Fruit fly (Drosophila melanogaster) whole organism, embryonic: ENCODE data around the gene CG12995.

Source experiments
- Aef1 ChIP-seq: fragments of 200-800 bp; sonication (Bioruptor generic); IDR thresholded peaks from 3 replicates; pipeline ENCODE4 v1.3.6; 2022; ENCODE audit warnings: missing biosample characterization, missing genetic modification characterization
- Antp ChIP-seq: fragments of 200-800 bp; sonication (Bioruptor generic); optimal IDR thresholded peaks from 3 replicates; lab custom pipeline; 2016; ENCODE audit warnings: missing biosample characterization, missing genetic modification characterization
- B-H2 ChIP-seq: fragments of 200-800 bp; sonication (Bioruptor generic); optimal IDR thresholded peaks from 2 replicates; lab custom pipeline; 2018; ENCODE audit warnings: missing biosample characterization, mild to moderate bottlenecking, missing genetic modification characterization
- CG10462 ChIP-seq: fragments of 200-800 bp; sonication (Bioruptor generic); optimal IDR thresholded peaks from 2 replicates; lab custom pipeline; 2016; ENCODE audit warnings: missing biosample characterization, missing genetic modification characterization
- CG11093 ChIP-seq: fragments of 200-800 bp; sonication (Bioruptor generic); IDR thresholded peaks from 3 replicates; pipeline ENCODE4 v1.3.6; 2022; ENCODE audit warnings: missing biosample characterization, missing genetic modification characterization
- CG12104 ChIP-seq: fragments of 200-800 bp; sonication (Bioruptor generic); optimal IDR thresholded peaks from 3 replicates; lab custom pipeline; 2016; ENCODE audit warnings: missing biosample characterization, missing genetic modification characterization
- CG12299 ChIP-seq: fragments of 200-800 bp; sonication (Bioruptor generic); optimal IDR thresholded peaks from 2 replicates; lab custom pipeline; 2018; ENCODE audit warnings: missing biosample characterization, mild to moderate bottlenecking, missing genetic modification characterization
- CG1233 ChIP-seq: fragments of 200-800 bp; sonication (Bioruptor generic); optimal IDR thresholded peaks from 4 replicates; lab custom pipeline; 2018; ENCODE audit warnings: missing biosample characterization, mild to moderate bottlenecking, missing genetic modification characterization
- CG12942 ChIP-seq: fragments of 200-800 bp; sonication (Bioruptor generic); optimal IDR thresholded peaks from 3 replicates; lab custom pipeline; 2016; ENCODE audit warnings: missing biosample characterization, missing genetic modification characterization
- CG13775 ChIP-seq: fragments of 200-800 bp; sonication (Bioruptor generic); optimal IDR thresholded peaks from 3 replicates; lab custom pipeline; 2017; ENCODE audit warnings: missing biosample characterization, mild to moderate bottlenecking, missing genetic modification characterization
- CG15011 ChIP-seq: fragments of 200-800 bp; sonication (Bioruptor generic); optimal IDR thresholded peaks from 3 replicates; lab custom pipeline; 2018; ENCODE audit warnings: missing biosample characterization, mild to moderate bottlenecking, missing genetic modification characterization
- CG17829 ChIP-seq: fragments of 200-800 bp; optimal IDR thresholded peaks from 2 replicates; lab custom pipeline; 2019; ENCODE audit warnings: missing biosample characterization, mild to moderate bottlenecking, missing genetic modification characterization, moderate library complexity
- CG31224 ChIP-seq: fragments of 200-800 bp; sonication (Bioruptor generic); IDR thresholded peaks from 2 replicates; pipeline ENCODE4 v1.3.6; 2022; ENCODE audit warnings: missing biosample characterization, missing genetic modification characterization
- CG32772 ChIP-seq: fragments of 200-800 bp; sonication (Bioruptor generic); IDR thresholded peaks from 2 replicates; pipeline ENCODE4 v1.3.6; 2022; ENCODE audit warnings: missing biosample characterization, missing genetic modification characterization
- CG3995 ChIP-seq: fragments of 200-800 bp; sonication (Bioruptor generic); optimal IDR thresholded peaks from 3 replicates; lab custom pipeline; 2016; ENCODE audit warnings: missing biosample characterization, missing genetic modification characterization
- CG7372 ChIP-seq: fragments of 200-800 bp; sonication (Bioruptor generic); IDR thresholded peaks from 2 replicates; pipeline ENCODE4 v1.3.6; 2022; ENCODE audit warnings: missing biosample characterization, missing genetic modification characterization
- CG8089 ChIP-seq: fragments of 200-800 bp; sonication (Bioruptor generic); optimal IDR thresholded peaks from 3 replicates; lab custom pipeline; 2016; ENCODE audit warnings: missing biosample characterization, missing genetic modification characterization
- CG9797 ChIP-seq: fragments of 200-800 bp; sonication (Bioruptor generic); optimal IDR thresholded peaks from 3 replicates; lab custom pipeline; 2018; ENCODE audit warnings: missing biosample characterization, mild to moderate bottlenecking, missing genetic modification characterization
- CG9876 ChIP-seq: fragments of 200-800 bp; sonication (Bioruptor generic); optimal IDR thresholded peaks from 2 replicates; lab custom pipeline; 2016; ENCODE audit warnings: missing biosample characterization, missing genetic modification characterization
- Chrac-16 ChIP-seq: fragments of 200-800 bp; sonication (Bioruptor generic); optimal IDR thresholded peaks from 3 replicates; lab custom pipeline; 2016; ENCODE audit warnings: missing biosample characterization, missing genetic modification characterization
- CrebB ChIP-seq: fragments of 200-800 bp; sonication (Bioruptor generic); optimal IDR thresholded peaks from 3 replicates; lab custom pipeline; 2018; ENCODE audit warnings: missing biosample characterization, mild to moderate bottlenecking, missing genetic modification characterization
- E2f1 ChIP-seq: fragments of 200-800 bp; sonication (Bioruptor generic); IDR thresholded peaks from 2 replicates; pipeline ENCODE4 v1.3.6; 2022; ENCODE audit warnings: missing biosample characterization, missing genetic modification characterization
- Hey ChIP-seq: fragments of 200-800 bp; sonication (Bioruptor generic); optimal IDR thresholded peaks from 3 replicates; lab custom pipeline; 2018; ENCODE audit warnings: missing biosample characterization, mild to moderate bottlenecking, missing genetic modification characterization
- Hmx ChIP-seq: fragments of 200-800 bp; sonication (Bioruptor generic); optimal IDR thresholded peaks from 2 replicates; lab custom pipeline; 2016; ENCODE audit warnings: missing biosample characterization, missing genetic modification characterization
- Jarid2 ChIP-seq: fragments of 200-800 bp; sonication (Bioruptor generic); optimal IDR thresholded peaks from 3 replicates; lab custom pipeline; 2017; ENCODE audit warnings: mild to moderate bottlenecking, missing biosample characterization, missing genetic modification reagents, missing genetic modification characterization
- Nf-YB ChIP-seq: fragments of 200-800 bp; sonication (Bioruptor generic); optimal IDR thresholded peaks from 3 replicates; lab custom pipeline; 2019; ENCODE audit warnings: missing biosample characterization, mild to moderate bottlenecking, missing genetic modification characterization, moderate library complexity
- Opbp ChIP-seq: fragments of 200-800 bp; sonication (Bioruptor generic); IDR thresholded peaks from 3 replicates; pipeline ENCODE4 v1.3.6; 2022; ENCODE audit warnings: missing biosample characterization, missing genetic modification characterization; ENCODE audit not compliant: partially characterized antibody
- Optix ChIP-seq: fragments of 200-800 bp; sonication (Bioruptor generic); IDR thresholded peaks from 3 replicates; pipeline ENCODE4 v1.3.6; 2022; ENCODE audit warnings: missing biosample characterization, missing genetic modification characterization
- Scr ChIP-seq: fragments of 200-800 bp; sonication (Bioruptor generic); IDR thresholded peaks from 2 replicates; pipeline ENCODE4 v1.3.6; 2022; ENCODE audit warnings: missing biosample characterization, missing genetic modification characterization; ENCODE audit not compliant: partially characterized antibody
- Stat92E ChIP-seq, 3 experiments: fragments of >200 bp in 2 of 3; fragments of 200-800 bp in 1 of 3; sonication (Bioruptor generic) in 1 of 3; optimal IDR thresholded peaks; 2 replicates each; lab custom pipeline; 2017 to 2019; ENCODE audit warnings: missing biosample characterization in 3 of 3, missing genetic modification characterization in 3 of 3, mild to moderate bottlenecking in 1 of 3, moderate library complexity in 1 of 3
- cg ChIP-seq: fragments of 200-800 bp; sonication (Bioruptor generic); optimal IDR thresholded peaks from 3 replicates; lab custom pipeline; 2019; ENCODE audit warnings: missing biosample characterization, mild to moderate bottlenecking, missing genetic modification characterization, moderate library complexity
- ci ChIP-seq: fragments of 200-800 bp; sonication (Bioruptor generic); IDR thresholded peaks from 3 replicates; pipeline ENCODE4 v1.3.6; 2022; ENCODE audit warnings: missing biosample characterization, missing genetic modification characterization
- dysf ChIP-seq: fragments of 200-800 bp; sonication (Bioruptor generic); IDR thresholded peaks from 3 replicates; pipeline ENCODE4 v1.3.6; 2022; ENCODE audit warnings: missing biosample characterization, missing genetic modification characterization
- ems ChIP-seq: fragments of 200-800 bp; sonication (Bioruptor generic); optimal IDR thresholded peaks from 3 replicates; lab custom pipeline; 2016; ENCODE audit warnings: missing biosample characterization, missing genetic modification characterization
- fd102C ChIP-seq: fragments of 200-800 bp; sonication (Bioruptor generic); optimal IDR thresholded peaks from 2 replicates; lab custom pipeline; 2018; ENCODE audit warnings: missing biosample characterization, mild to moderate bottlenecking, missing genetic modification characterization, moderate library complexity
- fru ChIP-seq: fragments of >200 bp; optimal IDR thresholded peaks from 2 replicates; lab custom pipeline; 2017
- gcm ChIP-seq: fragments of 200-800 bp; sonication (Bioruptor generic); optimal IDR thresholded peaks from 2 replicates; lab custom pipeline; 2019; ENCODE audit warnings: missing biosample characterization, mild to moderate bottlenecking, missing genetic modification characterization, moderate library complexity
- gem ChIP-seq: fragments of 200-800 bp; sonication (Bioruptor generic); optimal IDR thresholded peaks from 2 replicates; lab custom pipeline; 2019; ENCODE audit warnings: missing biosample characterization, mild to moderate bottlenecking, missing genetic modification characterization, moderate library complexity
- gro ChIP-seq: fragments of 200-800 bp; sonication (Bioruptor generic); optimal IDR thresholded peaks from 2 replicates; lab custom pipeline; 2016; ENCODE audit warnings: missing biosample characterization, missing genetic modification characterization
- hbn ChIP-seq: fragments of 200-800 bp; sonication (Bioruptor generic); IDR thresholded peaks from 2 replicates; pipeline ENCODE4 v1.3.6; 2022; ENCODE audit warnings: missing biosample characterization, missing genetic modification characterization; ENCODE audit not compliant: partially characterized antibody
- lbe ChIP-seq: fragments of 200-800 bp; sonication (Bioruptor generic); optimal IDR thresholded peaks from 2 replicates; lab custom pipeline; 2016; ENCODE audit warnings: missing biosample characterization, mild to moderate bottlenecking, missing genetic modification characterization
- lola ChIP-seq, 3 experiments: fragments of >200 bp in 2 of 3; fragments of 200-800 bp in 1 of 3; sonication (Bioruptor generic) in 1 of 3; optimal IDR thresholded peaks; 2 replicates each; lab custom pipeline; 2017 to 2019; ENCODE audit warnings: missing biosample characterization in 3 of 3, missing genetic modification characterization in 3 of 3, mild to moderate bottlenecking in 1 of 3, moderate library complexity in 1 of 3
- maf-S ChIP-seq: fragments of 200-800 bp; sonication (Bioruptor generic); optimal IDR thresholded peaks from 2 replicates; lab custom pipeline; 2016; ENCODE audit warnings: missing biosample characterization, missing genetic modification characterization
- peb ChIP-seq: fragments of 200-800 bp; sonication (Bioruptor generic); IDR thresholded peaks from 2 replicates; pipeline ENCODE4 v1.3.6; 2022; ENCODE audit warnings: missing biosample characterization, missing genetic modification characterization
- pho ChIP-seq: fragments of 200-800 bp; sonication (Bioruptor generic); optimal IDR thresholded peaks from 2 replicates; lab custom pipeline; 2016; ENCODE audit warnings: missing biosample characterization, missing genetic modification characterization
- sim ChIP-seq: fragments of 200-800 bp; sonication (Bioruptor generic); IDR thresholded peaks from 2 replicates; pipeline ENCODE4 v1.3.6; 2022; ENCODE audit warnings: missing biosample characterization, missing genetic modification characterization
- slou ChIP-seq: fragments of 200-800 bp; sonication (Bioruptor generic); optimal IDR thresholded peaks from 3 replicates; lab custom pipeline; 2016; ENCODE audit warnings: missing biosample characterization, missing genetic modification characterization
- tin ChIP-seq: fragments of 200-800 bp; sonication (Bioruptor generic); optimal IDR thresholded peaks from 3 replicates; lab custom pipeline; 2016; ENCODE audit warnings: missing biosample characterization, missing genetic modification characterization
- tll ChIP-seq, 2 experiments: fragments of 200-800 bp in 1 of 2; fragments of >200 bp in 1 of 2; sonication (Bioruptor generic) in 1 of 2; optimal IDR thresholded peaks; 2 replicates each; lab custom pipeline; 2017 to 2019; ENCODE audit warnings: missing biosample characterization in 2 of 2, missing genetic modification characterization in 2 of 2, mild to moderate bottlenecking in 1 of 2, moderate library complexity in 1 of 2
- tna ChIP-seq: fragments of 200-800 bp; sonication (Bioruptor generic); IDR thresholded peaks from 2 replicates; pipeline ENCODE4 v1.3.6; 2022; ENCODE audit warnings: missing biosample characterization, missing genetic modification characterization; ENCODE audit not compliant: partially characterized antibody
- trh ChIP-seq: fragments of 200-800 bp; sonication (Bioruptor generic); optimal IDR thresholded peaks from 2 replicates; lab custom pipeline; 2016; ENCODE audit warnings: missing biosample characterization, missing genetic modification characterization

Gene CG12995

dm6 chrX:17178484-17178921 is 31.3 kb downstream of the CG12995 start (continued):
- TF ChIP-seq gro (peak; percentile 95), maf-S (GFP tag; lab: Kevin White, UChicago) (no peak), lbe (GFP tag; lab: Kevin White, UChicago) (peak; percentile 72), CG12104 (peak; percentile 94), Aef1 (GFP tag; lab: Robert Waterston, UW) (peak; percentile 97), hbn (GFP tag; lab: Robert Waterston, UW) (no peak), CG10462 (GFP tag; lab: Kevin White, UChicago) (peak; percentile 26), gem (tag; lab: Kevin White, UChicago) (no peak), tna (GFP tag; lab: Robert Waterston, UW) (no peak), CG9876 (GFP tag; lab: Kevin White, UChicago) (no peak), CG7372 (GFP tag; lab: Robert Waterston, UW) (peak; percentile 98), lola (GFP tag; optimal IDR thresholded peaks at IDR 0.05; lab: Kevin White, UChicago) (no peak), CG15011 (GFP tag; lab: Kevin White, UChicago) (peak; percentile 95), Hmx (peak; percentile 83), ci (GFP tag; lab: Robert Waterston, UW) (peak; percentile 88), B-H2 (GFP tag; lab: Kevin White, UChicago) (peak; percentile 56), Optix (0 out of 3 replicates have a peak, but pooled peaks have one; percentile 63), CG1233 (GFP tag; lab: Kevin White, UChicago) (peak; percentile 96), ems (GFP tag; lab: Kevin White, UChicago) (peak; percentile 92), Opbp (GFP tag; lab: Robert Waterston, UW) (no peak), CG12942 (no peak), slou (GFP tag; lab: Kevin White, UChicago) (peak; percentile 97), cg (GFP tag; lab: Kevin White, UChicago) (peak; percentile 59), tin (GFP tag; lab: Kevin White, UChicago) (peak; percentile 98), fd102C (GFP tag; lab: Kevin White, UChicago) (peak; percentile 77), CG17829 (tag; lab: Kevin White, UChicago) (peak; percentile 99), E2f1 (GFP tag; lab: Robert Waterston, UW) (peak; percentile 99), tll (GFP tag; optimal IDR thresholded peaks at IDR 0.05; lab: Kevin White, UChicago) (peak in 1 of 2 experiments; percentile 66), Chrac-16 (GFP tag; lab: Kevin White, UChicago) (no peak), CG13775 (GFP tag; lab: Kevin White, UChicago) (peak; percentile 91), CG32772 (GFP tag; lab: Robert Waterston, UW) (peak; percentile 99), peb (GFP tag; lab: Robert Waterston, UW) (peak; percentile 98), CG31224 (GFP tag; lab: Robert Waterston, UW) (peak; percentile 95), fru (lab: Kevin White, UChicago) (no peak), Stat92E (GFP tag; optimal IDR thresholded peaks at IDR 0.05; lab: Kevin White, UChicago) (peak in 1 of 3 experiments; percentile 99), sim (GFP tag; lab: Robert Waterston, UW) (peak; percentile 99), Antp (GFP tag; lab: Kevin White, UChicago) (peak; percentile 83), CG9797 (GFP tag; lab: Kevin White, UChicago) (peak; percentile 52), Scr (GFP tag; lab: Robert Waterston, UW) (no peak), CG12299 (tag; lab: Kevin White, UChicago) (no peak), dysf (peak; percentile 99), gcm (GFP tag; lab: Kevin White, UChicago) (no peak), pho (GFP tag; lab: Kevin White, UChicago) (no peak), trh (GFP tag; lab: Kevin White, UChicago) (peak; percentile 96), Hey (no peak), Jarid2 (GFP tag; lab: Kevin White, UChicago) (peak; percentile 84), CG11093 (GFP tag; lab: Robert Waterston, UW) (peak; percentile 98), CG3995 (GFP tag; lab: Kevin White, UChicago) (peak; percentile 75), CG8089 (GFP tag; lab: Kevin White, UChicago) (peak; percentile 90), Nf-YB (peak; percentile 19), CrebB (tag; lab: Kevin White, UChicago) (no peak)
